Worm (Caenorhabditis elegans) whole organism, L4 larva: ENCODE measurements around the gene W02D7.5.

Experiments used
- T20F7.1 ChIP-seq: fragments of 200-800 bp; sonication (Bioruptor generic); optimal IDR thresholded peaks from 2 replicates; lab custom pipeline; 2018; ENCODE audit warnings: mild to moderate bottlenecking, missing genetic modification characterization, missing compliant biosample characterization
- T26A8.4 ChIP-seq: fragments of 200-800 bp; sonication (Bioruptor generic); IDR thresholded peaks from 2 replicates; pipeline ENCODE4 v1.3.6; 2022; ENCODE audit warnings: missing genetic modification characterization, missing compliant biosample characterization
- Y5F2A.4 ChIP-seq: fragments of 200-800 bp; sonication (Bioruptor generic); optimal IDR thresholded peaks from 2 replicates; lab custom pipeline; 2018; ENCODE audit warnings: mild to moderate bottlenecking, missing genetic modification characterization, missing compliant biosample characterization
- Y75B8A.6 ChIP-seq: fragments of 200-800 bp; sonication (Bioruptor generic); IDR thresholded peaks from 2 replicates; pipeline ENCODE4 v1.3.6; 2022; ENCODE audit warnings: missing genetic modification reagents, missing genetic modification characterization, missing compliant biosample characterization
- ZK337.2 ChIP-seq: fragments of 200-800 bp; sonication (Bioruptor generic); IDR thresholded peaks from 2 replicates; pipeline ENCODE4 v1.3.6; 2022; ENCODE audit warnings: missing genetic modification reagents, missing genetic modification characterization, missing compliant biosample characterization
- ZK546.5 ChIP-seq, 2 experiments: sonication (generic microtip); optimal IDR thresholded peaks; 2 replicates each; lab custom pipeline; 2017; ENCODE audit warnings: missing biosample characterization in 2 of 2, missing genetic modification characterization in 2 of 2
- aha-1 ChIP-seq: fragments of 150-350 bp; peaks from one replicate; lab custom pipeline; 2014; ENCODE audit warnings: missing biosample characterization, missing genetic modification characterization
- arid-1 ChIP-seq: fragments of 200-800 bp; sonication (Bioruptor generic); conservative IDR thresholded peaks from 2 replicates; pipeline ENCODE4 v1.3.6; 2022; ENCODE audit warnings: missing genetic modification reagents, missing genetic modification characterization, missing compliant biosample characterization
- attf-4 ChIP-seq: sonication (generic microtip); optimal IDR thresholded peaks from 3 replicates; lab custom pipeline; 2017; ENCODE audit warnings: missing biosample characterization, missing genetic modification characterization
- ceh-28 ChIP-seq: fragments of 150-350 bp; optimal IDR thresholded peaks from 2 replicates; lab custom pipeline; 2014; ENCODE audit warnings: missing biosample characterization, missing genetic modification reagents, missing genetic modification characterization
- ceh-82 ChIP-seq: sonication (generic microtip); optimal IDR thresholded peaks from 2 replicates; lab custom pipeline; 2017; ENCODE audit warnings: missing biosample characterization, missing genetic modification characterization
- ces-1 ChIP-seq: fragments of 150-350 bp; sonication (generic microtip); optimal IDR thresholded peaks from 4 replicates; lab custom pipeline; 2014; ENCODE audit warnings: missing biosample characterization, missing genetic modification reagents, missing genetic modification characterization
- ctbp-1 ChIP-seq: fragments of 200-800 bp; sonication (Bioruptor generic); IDR thresholded peaks from 2 replicates; pipeline ENCODE4 v1.3.6; 2022; ENCODE audit warnings: missing genetic modification reagents, missing genetic modification characterization, missing compliant biosample characterization
- daf-12 ChIP-seq: fragments of 150-350 bp; optimal IDR thresholded peaks from 2 replicates; lab custom pipeline; 2014; ENCODE audit warnings: missing biosample characterization, missing genetic modification reagents, missing genetic modification characterization
- daf-16 ChIP-seq, 3 experiments: sonication (generic microtip); optimal IDR thresholded peaks; 2 replicates each; lab custom pipeline; 2016 to 2017; ENCODE audit warnings: missing genetic modification characterization in 3 of 3, missing genetic modification reagents in 3 of 3, mild to moderate bottlenecking in 2 of 3, missing compliant biosample characterization in 2 of 3, missing biosample characterization in 1 of 3, moderate library complexity in 1 of 3
- daf-19 ChIP-seq: fragments of 200-800 bp; sonication (Bioruptor generic); conservative IDR thresholded peaks from 2 replicates; pipeline ENCODE4 v1.3.6; 2022; ENCODE audit warnings: missing genetic modification characterization, missing compliant biosample characterization
- dmd-6 ChIP-seq: fragments of 200-800 bp; sonication (Bioruptor generic); IDR thresholded peaks from 2 replicates; pipeline ENCODE4 v1.3.6; 2022; ENCODE audit warnings: missing genetic modification reagents, missing genetic modification characterization, missing compliant biosample characterization
- dmd-8 ChIP-seq: fragments of 200-800 bp; sonication (Bioruptor generic); IDR thresholded peaks from 2 replicates; pipeline ENCODE4 v1.3.6; 2022; ENCODE audit warnings: missing genetic modification characterization, missing compliant biosample characterization
- dmd-9 ChIP-seq: fragments of 200-800 bp; sonication (Bioruptor generic); IDR thresholded peaks from 2 replicates; pipeline ENCODE4 v1.3.6; 2022; ENCODE audit warnings: missing genetic modification reagents, missing genetic modification characterization, missing compliant biosample characterization
- dpl-1 ChIP-seq: fragments of 150-350 bp; optimal IDR thresholded peaks from 2 replicates; lab custom pipeline; 2014; ENCODE audit warnings: missing biosample characterization, missing genetic modification reagents, missing genetic modification characterization
- dve-1 ChIP-seq: sonication (generic microtip); optimal IDR thresholded peaks from 2 replicates; lab custom pipeline; 2017; ENCODE audit warnings: antibody characterized with exemption, mild to moderate bottlenecking, missing genetic modification characterization, missing compliant biosample characterization; ENCODE audit not compliant: insufficient read depth
- gei-8 ChIP-seq: fragments of 200-800 bp; sonication (Bioruptor generic); optimal IDR thresholded peaks from 2 replicates; lab custom pipeline; 2018; ENCODE audit warnings: mild to moderate bottlenecking, missing genetic modification characterization, missing compliant biosample characterization
- hif-1 ChIP-seq, 2 experiments: sonication (generic microtip); optimal IDR thresholded peaks; 2 replicates each; lab custom pipeline; 2016 to 2017; ENCODE audit warnings: missing compliant biosample characterization in 2 of 2, missing genetic modification characterization in 2 of 2, missing genetic modification reagents in 2 of 2, missing genotype in 2 of 2, mild to moderate bottlenecking in 1 of 2
- hlh-11 ChIP-seq: fragments of 200-800 bp; sonication (Bioruptor generic); optimal IDR thresholded peaks from 2 replicates; lab custom pipeline; 2018; ENCODE audit warnings: mild to moderate bottlenecking, missing genetic modification characterization, missing compliant biosample characterization
- lin-1 ChIP-seq: fragments of 200-800 bp; sonication (Bioruptor generic); IDR thresholded peaks from 2 replicates; pipeline ENCODE4 v1.3.6; 2022; ENCODE audit warnings: missing genetic modification reagents, missing genetic modification characterization, missing compliant biosample characterization
- lin-15B ChIP-seq: fragments of 150-350 bp; sonication (generic microtip); optimal IDR thresholded peaks from 3 replicates; lab custom pipeline; 2014; ENCODE audit warnings: missing biosample characterization, missing genetic modification characterization
- lin-29 ChIP-seq: fragments of 200-800 bp; sonication (Bioruptor generic); IDR thresholded peaks from 2 replicates; pipeline ENCODE4 v1.3.6; 2022; ENCODE audit warnings: missing genetic modification reagents, missing genetic modification characterization, missing compliant biosample characterization
- lsy-2 ChIP-seq, 2 experiments: fragments of 150-350 bp in 1 of 2; sonication (generic microtip) in 1 of 2; optimal IDR thresholded peaks; 2 replicates each; lab custom pipeline; 2014 to 2017; ENCODE audit warnings: missing biosample characterization in 2 of 2, missing genetic modification characterization in 2 of 2
- madf-5 ChIP-seq, 2 experiments: fragments of 200-800 bp; sonication (Bioruptor generic); IDR thresholded peaks; 2 replicates each; pipeline ENCODE4 v1.3.6; 2022; ENCODE audit warnings: missing compliant biosample characterization in 2 of 2, missing genetic modification characterization in 2 of 2
- mdl-1 ChIP-seq, 2 experiments: fragments of 150-350 bp in 1 of 2; sonication (generic microtip) in 1 of 2; optimal IDR thresholded peaks; 2 replicates each; lab custom pipeline; 2014 to 2017; ENCODE audit warnings: missing biosample characterization in 2 of 2, missing genetic modification characterization in 2 of 2
- mep-1 ChIP-seq: fragments of 150-350 bp; sonication (generic microtip); optimal IDR thresholded peaks from 3 replicates; lab custom pipeline; 2014; ENCODE audit warnings: missing biosample characterization, missing genetic modification characterization
- mxl-3 ChIP-seq: fragments of 200-800 bp; sonication (Bioruptor generic); optimal IDR thresholded peaks from 2 replicates; lab custom pipeline; 2018; ENCODE audit warnings: mild to moderate bottlenecking, missing genetic modification characterization, missing compliant biosample characterization
- nhr-10 ChIP-seq: fragments of 150-350 bp; optimal IDR thresholded peaks from 2 replicates; lab custom pipeline; 2014; ENCODE audit warnings: missing biosample characterization, missing genetic modification characterization
- nhr-102 ChIP-seq: sonication (generic microtip); optimal IDR thresholded peaks from 2 replicates; lab custom pipeline; 2016; ENCODE audit warnings: mild to moderate bottlenecking, missing genetic modification characterization, moderate library complexity, missing compliant biosample characterization
- nhr-41 ChIP-seq: fragments of 200-800 bp; sonication (Bioruptor generic); IDR thresholded peaks from 2 replicates; pipeline ENCODE4 v1.3.6; 2022; ENCODE audit warnings: missing genetic modification reagents, missing genetic modification characterization, missing compliant biosample characterization
- nhr-42 ChIP-seq: fragments of 200-800 bp; sonication (Bioruptor generic); IDR thresholded peaks from 2 replicates; pipeline ENCODE4 v1.3.6; 2022; ENCODE audit warnings: missing genetic modification characterization, missing compliant biosample characterization
- nhr-6 ChIP-seq: fragments of 150-350 bp; optimal IDR thresholded peaks from 2 replicates; lab custom pipeline; 2014; ENCODE audit warnings: missing biosample characterization, missing genetic modification characterization
- php-3 ChIP-seq: fragments of 200-800 bp; sonication (Bioruptor generic); IDR thresholded peaks from 2 replicates; pipeline ENCODE4 v1.3.6; 2022; ENCODE audit warnings: missing genetic modification reagents, missing genetic modification characterization, missing compliant biosample characterization
- pqm-1 ChIP-seq: sonication (generic microtip); optimal IDR thresholded peaks from 2 replicates; lab custom pipeline; 2017; ENCODE audit warnings: missing biosample characterization, missing genetic modification characterization
- rbr-2 ChIP-seq: sonication (generic microtip); optimal IDR thresholded peaks from 2 replicates; lab custom pipeline; 2016; ENCODE audit warnings: missing genotype, missing genetic modification characterization, missing compliant biosample characterization
- skn-1 ChIP-seq: fragments of 150-350 bp; optimal IDR thresholded peaks from 2 replicates; lab custom pipeline; 2014; ENCODE audit warnings: missing biosample characterization, missing genetic modification characterization
- snpc-1.2 ChIP-seq: fragments of 200-800 bp; sonication (Bioruptor generic); IDR thresholded peaks from 2 replicates; pipeline ENCODE4 v1.3.6; 2022; ENCODE audit warnings: missing genetic modification reagents, missing genetic modification characterization, missing compliant biosample characterization
- spr-1 ChIP-seq: sonication (generic microtip); optimal IDR thresholded peaks from 2 replicates; lab custom pipeline; 2016; ENCODE audit warnings: mild to moderate bottlenecking, missing genetic modification characterization, missing compliant biosample characterization
- spr-3 ChIP-seq: fragments of 200-800 bp; sonication (Bioruptor generic); optimal IDR thresholded peaks from 2 replicates; lab custom pipeline; 2018; ENCODE audit warnings: mild to moderate bottlenecking, missing genetic modification characterization, missing compliant biosample characterization
- unc-130 ChIP-seq: sonication (generic microtip); optimal IDR thresholded peaks from 2 replicates; lab custom pipeline; 2016; ENCODE audit warnings: missing genetic modification reagents, missing genetic modification characterization, missing compliant biosample characterization
- unc-62 ChIP-seq, 3 experiments: fragments of 150-350 bp in 1 of 3; sonication (generic microtip); optimal IDR thresholded peaks in 2 of 3; peaks in 1 of 3; 1 replicate in 1 of 3; 2 replicates in 2 of 3; lab custom pipeline; 2014 to 2017; ENCODE audit warnings: missing biosample characterization in 3 of 3, missing genetic modification characterization in 3 of 3, missing genetic modification reagents in 3 of 3, missing genotype in 1 of 3
- vab-7 ChIP-seq: fragments of 200-800 bp; sonication (Bioruptor generic); IDR thresholded peaks from 2 replicates; pipeline ENCODE4 v1.3.6; 2022; ENCODE audit warnings: missing genetic modification reagents, missing genetic modification characterization, missing compliant biosample characterization
- zag-1 ChIP-seq: fragments of 150-350 bp; optimal IDR thresholded peaks from 2 replicates; lab custom pipeline; 2014; ENCODE audit warnings: missing biosample characterization, missing genetic modification characterization
- zfp-2 ChIP-seq: sonication (generic microtip); optimal IDR thresholded peaks from 2 replicates; lab custom pipeline; 2016; ENCODE audit warnings: mild to moderate bottlenecking, missing genetic modification characterization, missing compliant biosample characterization
- zip-11 ChIP-seq: fragments of 200-800 bp; sonication (Bioruptor generic); IDR thresholded peaks from 2 replicates; pipeline ENCODE4 v1.3.6; 2022; ENCODE audit warnings: missing genetic modification characterization, missing compliant biosample characterization
- zip-2 ChIP-seq: fragments of 150-350 bp; optimal IDR thresholded peaks from 2 replicates; lab custom pipeline; 2014; ENCODE audit warnings: missing biosample characterization, missing genetic modification characterization

W02D7.5 gene

ce11 chrV:8300935-8301535 lies 2.0 kb upstream of the W02D7.5 start, which contains the start of gene W02D7.6 (continued):
- TF ChIP-seq daf-19 (GFP tag; lab: Robert Waterston, UW) (no peak), daf-12 (no peak), mep-1 (tag; lab: Kevin White, UChicago) (no peak), ZK337.2 (GFP tag; lab: Robert Waterston, UW) (no peak), ces-1 (GFP tag; lab: Kevin White, UChicago) (no peak), ZK546.5 (tag; optimal IDR thresholded peaks at IDR 0.05; lab: Kevin White, UChicago) (no peak), ctbp-1 (GFP tag; lab: Robert Waterston, UW) (no peak), unc-130 (no peak), vab-7 (GFP tag; lab: Robert Waterston, UW) (no peak), Y5F2A.4 (GFP tag; lab: Kevin White, UChicago) (no peak), zag-1 (no peak), gei-8 (GFP tag; lab: Kevin White, UChicago) (no peak), spr-3 (GFP tag; lab: Kevin White, UChicago) (no peak), arid-1 (GFP tag; lab: Robert Waterston, UW) (no peak), hif-1 (tag; optimal IDR thresholded peaks at IDR 0.05; lab: Kevin White, UChicago) (no peak), nhr-6 (tag; lab: Kevin White, UChicago) (no peak), nhr-10 (no peak), mxl-3 (GFP tag; lab: Kevin White, UChicago) (no peak), php-3 (no peak), lsy-2 (tag; optimal IDR thresholded peaks at IDR 0.05; lab: Kevin White, UChicago) (peak in 1 of 2 experiments; percentile 30), spr-1 (no peak), nhr-41 (GFP tag; lab: Robert Waterston, UW) (no peak), daf-16 (GFP tag; optimal IDR thresholded peaks at IDR 0.05; lab: Kevin White, UChicago) (peak in 1 of 2 experiments; percentile 10), daf-16 (tag; optimal IDR thresholded peaks at IDR 0.05; lab: Kevin White, UChicago) (no peak), aha-1 (tag; lab: Kevin White, UChicago) (no peak), dmd-9 (no peak), dmd-6 (GFP tag; lab: Robert Waterston, UW) (no peak), hlh-11 (no peak), dmd-8 (GFP tag; lab: Robert Waterston, UW) (no peak), Y75B8A.6 (GFP tag; lab: Robert Waterston, UW) (no peak), snpc-1.2 (GFP tag; lab: Robert Waterston, UW) (no peak), dpl-1 (GFP tag; lab: Kevin White, UChicago) (peak; percentile 31), zip-11 (no peak), lin-29 (GFP tag; lab: Robert Waterston, UW) (no peak), ceh-28 (tag; lab: Kevin White, UChicago) (no peak), ceh-82 (tag; lab: Kevin White, UChicago) (no peak), nhr-102 (peak; percentile 26), skn-1 (tag; lab: Kevin White, UChicago) (no peak), madf-5 (GFP tag; IDR thresholded peaks at IDR 0.05; lab: Robert Waterston, UW) (no peak), nhr-42 (GFP tag; lab: Robert Waterston, UW) (no peak), T20F7.1 (GFP tag; lab: Kevin White, UChicago) (peak; percentile 75), rbr-2 (tag; lab: Kevin White, UChicago) (no peak), attf-4 (tag; lab: Kevin White, UChicago) (no peak), T26A8.4 (GFP tag; lab: Robert Waterston, UW) (no peak; the same call in 1 of the 2 replicates), zip-2 (tag; lab: Kevin White, UChicago) (no peak), lin-1 (GFP tag; lab: Robert Waterston, UW) (no peak), zfp-2 (tag; lab: Kevin White, UChicago) (no peak), mdl-1 (tag; optimal IDR thresholded peaks at IDR 0.05; lab: Kevin White, UChicago) (peak in 1 of 2 experiments; percentile 17), pqm-1 (no peak), lin-15B (no peak), dve-1 (tag; lab: Kevin White, UChicago) (peak; percentile 20), unc-62 (GFP tag; optimal IDR thresholded peaks at IDR 0.05 in 1 of 2; lab: Kevin White, UChicago) (no peak), unc-62 (tag; optimal IDR thresholded peaks at IDR 0.05; lab: Kevin White, UChicago) (no peak)
